Fruit fly (Drosophila melanogaster) whole organism, embryonic: ENCODE measurements around the gene BckdhA.

ENCODE experiments used
- CG10959 ChIP-seq: fragments of 200-800 bp; sonication (Bioruptor generic); IDR thresholded peaks from 2 replicates; pipeline ENCODE4 v1.3.6; 2022; ENCODE audit warnings: missing biosample characterization, missing genetic modification characterization
- CG11093 ChIP-seq: fragments of 200-800 bp; sonication (Bioruptor generic); IDR thresholded peaks from 3 replicates; pipeline ENCODE4 v1.3.6; 2022; ENCODE audit warnings: missing biosample characterization, missing genetic modification characterization
- CG11695 ChIP-seq: fragments of 200-800 bp; sonication (Bioruptor generic); IDR thresholded peaks from 3 replicates; pipeline ENCODE4 v1.3.6; 2022; ENCODE audit warnings: missing biosample characterization, missing genetic modification characterization
- CG13296 ChIP-seq: fragments of 200-800 bp; sonication (Bioruptor generic); optimal IDR thresholded peaks from 3 replicates; lab custom pipeline; 2018; ENCODE audit warnings: missing biosample characterization, mild to moderate bottlenecking, missing genetic modification characterization
- CG17385 ChIP-seq: fragments of 200-800 bp; sonication (Bioruptor generic); optimal IDR thresholded peaks from 3 replicates; lab custom pipeline; 2018; ENCODE audit warnings: missing biosample characterization, mild to moderate bottlenecking, missing genetic modification characterization
- CG1832 ChIP-seq: fragments of 200-800 bp; sonication (Bioruptor generic); optimal IDR thresholded peaks from 2 replicates; lab custom pipeline; 2017; ENCODE audit warnings: missing biosample characterization, mild to moderate bottlenecking, missing genetic modification characterization, inconsistent platforms
- CG2129 ChIP-seq: fragments of 200-800 bp; sonication (Bioruptor generic); IDR thresholded peaks from 2 replicates; pipeline ENCODE4 v1.3.6; 2022; ENCODE audit warnings: missing biosample characterization, missing genetic modification characterization; ENCODE audit not compliant: partially characterized antibody
- CG31224 ChIP-seq: fragments of 200-800 bp; sonication (Bioruptor generic); IDR thresholded peaks from 2 replicates; pipeline ENCODE4 v1.3.6; 2022; ENCODE audit warnings: missing biosample characterization, missing genetic modification characterization
- CG3407 ChIP-seq: fragments of 200-800 bp; sonication (Bioruptor generic); optimal IDR thresholded peaks from 2 replicates; lab custom pipeline; 2018; ENCODE audit warnings: missing biosample characterization, mild to moderate bottlenecking, missing genetic modification characterization
- CG4360 ChIP-seq: fragments of 200-800 bp; sonication (Bioruptor generic); IDR thresholded peaks from 2 replicates; pipeline ENCODE4 v1.3.6; 2022; ENCODE audit warnings: missing biosample characterization, missing genetic modification characterization
- CG4404 ChIP-seq: fragments of 200-800 bp; sonication (Bioruptor generic); IDR thresholded peaks from 2 replicates; pipeline ENCODE4 v1.3.6; 2022; ENCODE audit warnings: missing biosample characterization, missing genetic modification characterization
- CG5180 ChIP-seq: fragments of 200-800 bp; sonication (Bioruptor generic); optimal IDR thresholded peaks from 3 replicates; lab custom pipeline; 2017; ENCODE audit warnings: missing biosample characterization, missing genetic modification characterization, mild to moderate bottlenecking, moderate library complexity, missing genetic modification reagents
- CG6175 ChIP-seq: fragments of 200-800 bp; sonication (Bioruptor generic); IDR thresholded peaks from 3 replicates; pipeline ENCODE4 v1.3.6; 2022; ENCODE audit warnings: missing biosample characterization, missing genetic modification characterization
- CG8359 ChIP-seq: fragments of 200-800 bp; sonication (Bioruptor generic); optimal IDR thresholded peaks from 2 replicates; lab custom pipeline; 2017; ENCODE audit warnings: missing biosample characterization, mild to moderate bottlenecking, missing genetic modification characterization, borderline replicate concordance
- CG9437 ChIP-seq: fragments of 200-800 bp; sonication (Bioruptor generic); optimal IDR thresholded peaks from 2 replicates; lab custom pipeline; 2018; ENCODE audit warnings: missing biosample characterization, mild to moderate bottlenecking, missing genetic modification characterization
- CHES-1-like ChIP-seq: fragments of 200-800 bp; sonication (Bioruptor generic); optimal IDR thresholded peaks from 2 replicates; lab custom pipeline; 2016; ENCODE audit warnings: missing biosample characterization, missing genetic modification characterization
- CkIIα-i1 ChIP-seq: fragments of 200-800 bp; sonication (Bioruptor generic); IDR thresholded peaks from 2 replicates; pipeline ENCODE4 v1.3.6; 2022; ENCODE audit warnings: missing biosample characterization, missing genetic modification characterization
- Dip2 ChIP-seq: fragments of 200-800 bp; sonication (Bioruptor generic); IDR thresholded peaks from 2 replicates; pipeline ENCODE4 v1.3.6; 2022; ENCODE audit warnings: missing biosample characterization, missing genetic modification characterization
- Drgx ChIP-seq: fragments of 200-800 bp; sonication (Bioruptor generic); IDR thresholded peaks from 2 replicates; pipeline ENCODE4 v1.3.6; 2022; ENCODE audit warnings: missing biosample characterization, missing genetic modification characterization
- Ets65A ChIP-seq: fragments of 200-800 bp; sonication (Bioruptor generic); peaks from one replicate; lab custom pipeline; 2016; ENCODE audit warnings: missing biosample characterization, missing genetic modification characterization
- Hr39 ChIP-seq: fragments of >200 bp; optimal IDR thresholded peaks from 2 replicates; lab custom pipeline; 2017
- Hr78 ChIP-seq, 2 experiments: fragments of 200-800 bp in 1 of 2; fragments of >200 bp in 1 of 2; sonication (Bioruptor generic) in 1 of 2; optimal IDR thresholded peaks; 2 replicates each; lab custom pipeline; 2017 to 2019; ENCODE audit warnings: missing biosample characterization in 2 of 2, missing genetic modification characterization in 2 of 2, mild to moderate bottlenecking in 1 of 2, moderate library complexity in 1 of 2
- Neu2 ChIP-seq: fragments of 200-800 bp; sonication (Bioruptor generic); optimal IDR thresholded peaks from 3 replicates; lab custom pipeline; 2016; ENCODE audit warnings: missing biosample characterization, missing genetic modification characterization, borderline replicate concordance
- TFAM ChIP-seq: fragments of 200-800 bp; sonication (Bioruptor generic); optimal IDR thresholded peaks from 2 replicates; lab custom pipeline; 2017; ENCODE audit warnings: missing biosample characterization, missing genetic modification characterization, inconsistent platforms
- Tbp ChIP-seq: fragments of >200 bp; optimal IDR thresholded peaks from 2 replicates; lab custom pipeline; 2018; ENCODE audit warnings: missing biosample characterization, missing genetic modification characterization
- Trl ChIP-seq, 3 experiments: fragments of >200 bp in 2 of 3; fragments of 200-800 bp in 1 of 3; sonication (Bioruptor generic) in 1 of 3; optimal IDR thresholded peaks; 2 replicates in 1 of 3; 3 replicates in 2 of 3; lab custom pipeline; 2016 to 2017; ENCODE audit warnings: missing biosample characterization in 1 of 3, missing genetic modification characterization in 1 of 3
- Xbp1 ChIP-seq: fragments of 200-800 bp; sonication (Bioruptor generic); optimal IDR thresholded peaks from 3 replicates; lab custom pipeline; 2016; ENCODE audit warnings: missing biosample characterization, mild to moderate bottlenecking, missing genetic modification characterization
- al ChIP-seq: fragments of 200-800 bp; sonication (Bioruptor generic); IDR thresholded peaks from 2 replicates; pipeline ENCODE4 v1.3.6; 2022; ENCODE audit warnings: missing biosample characterization, missing genetic modification characterization
- aop ChIP-seq: fragments of 200-800 bp; sonication (Bioruptor generic); IDR thresholded peaks from 2 replicates; pipeline ENCODE4 v1.3.6; 2022; ENCODE audit warnings: missing biosample characterization, missing genetic modification characterization
- bigmax ChIP-seq: fragments of 200-800 bp; sonication (Bioruptor generic); optimal IDR thresholded peaks from 2 replicates; lab custom pipeline; 2018; ENCODE audit warnings: missing biosample characterization, mild to moderate bottlenecking, missing genetic modification characterization
- btn ChIP-seq: fragments of 200-800 bp; sonication (Bioruptor generic); optimal IDR thresholded peaks from 2 replicates; lab custom pipeline; 2016; ENCODE audit warnings: missing biosample characterization, missing genetic modification characterization
- cas ChIP-seq: fragments of 200-800 bp; sonication (Bioruptor generic); IDR thresholded peaks from 2 replicates; pipeline ENCODE4 v1.3.6; 2022; ENCODE audit warnings: missing biosample characterization, missing genetic modification characterization
- caup ChIP-seq: fragments of 200-800 bp; sonication (Bioruptor generic); optimal IDR thresholded peaks from 3 replicates; lab custom pipeline; 2017; ENCODE audit warnings: missing biosample characterization, mild to moderate bottlenecking, missing genetic modification characterization, moderate library complexity; ENCODE audit not compliant: severe bottlenecking
- chinmo ChIP-seq: fragments of 200-800 bp; sonication (Bioruptor generic); IDR thresholded peaks from 4 replicates; pipeline ENCODE4 v1.3.6; 2022; ENCODE audit warnings: missing biosample characterization, missing genetic modification characterization; ENCODE audit not compliant: partially characterized antibody
- corto ChIP-seq: fragments of 200-800 bp; sonication (Bioruptor generic); optimal IDR thresholded peaks from 2 replicates; lab custom pipeline; 2016; ENCODE audit warnings: missing biosample characterization, mild to moderate bottlenecking, missing genetic modification characterization, moderate library complexity
- crc ChIP-seq: fragments of 200-800 bp; sonication (Bioruptor generic); optimal IDR thresholded peaks from 2 replicates; lab custom pipeline; 2016; ENCODE audit warnings: missing biosample characterization, missing genetic modification characterization
- dmrt11E ChIP-seq: fragments of 200-800 bp; sonication (Bioruptor generic); optimal IDR thresholded peaks from 3 replicates; lab custom pipeline; 2018; ENCODE audit warnings: missing biosample characterization, mild to moderate bottlenecking, missing genetic modification characterization, moderate library complexity
- ftz-f1 ChIP-seq: fragments of 200-800 bp; sonication (Bioruptor generic); optimal IDR thresholded peaks from 2 replicates; lab custom pipeline; 2016; ENCODE audit warnings: missing biosample characterization, missing genetic modification characterization
- hkb ChIP-seq, 2 experiments: fragments of 200-800 bp in 1 of 2; fragments of >200 bp in 1 of 2; sonication (Bioruptor generic) in 1 of 2; IDR thresholded peaks in 1 of 2; optimal IDR thresholded peaks in 1 of 2; 2 replicates each; pipeline versions ENCODE4 v1.3.6 to Lab custom; 2017 to 2022; ENCODE audit warnings: missing biosample characterization in 1 of 2, missing genetic modification characterization in 1 of 2
- lola ChIP-seq, 3 experiments: fragments of >200 bp in 2 of 3; fragments of 200-800 bp in 1 of 3; sonication (Bioruptor generic) in 1 of 3; optimal IDR thresholded peaks; 2 replicates each; lab custom pipeline; 2017 to 2019; ENCODE audit warnings: missing biosample characterization in 3 of 3, missing genetic modification characterization in 3 of 3, mild to moderate bottlenecking in 1 of 3, moderate library complexity in 1 of 3
- nom ChIP-seq: fragments of 200-800 bp; sonication (Bioruptor generic); optimal IDR thresholded peaks from 2 replicates; lab custom pipeline; 2017; ENCODE audit warnings: missing biosample characterization, missing genetic modification characterization, mild to moderate bottlenecking, moderate library complexity, missing genetic modification reagents
- p53 ChIP-seq: fragments of 200-800 bp; sonication (Bioruptor generic); optimal IDR thresholded peaks from 2 replicates; lab custom pipeline; 2016; ENCODE audit warnings: missing biosample characterization, missing genetic modification characterization
- rib ChIP-seq: fragments of 200-800 bp; sonication (Bioruptor generic); IDR thresholded peaks from 2 replicates; pipeline ENCODE4 v1.3.6; 2022; ENCODE audit warnings: missing biosample characterization, missing genetic modification characterization
- sqz ChIP-seq: fragments of 200-800 bp; sonication (Bioruptor generic); optimal IDR thresholded peaks from 3 replicates; lab custom pipeline; 2018; ENCODE audit warnings: missing biosample characterization, mild to moderate bottlenecking, missing genetic modification characterization
- sr ChIP-seq: fragments of 200-800 bp; sonication (Bioruptor generic); IDR thresholded peaks from 3 replicates; pipeline ENCODE4 v1.3.6; 2022; ENCODE audit warnings: missing biosample characterization, missing genetic modification characterization
- sug ChIP-seq: fragments of 200-800 bp; optimal IDR thresholded peaks from 2 replicates; lab custom pipeline; 2019; ENCODE audit warnings: missing biosample characterization, mild to moderate bottlenecking, missing genetic modification characterization, moderate library complexity
- trem ChIP-seq: fragments of 200-800 bp; optimal IDR thresholded peaks from 3 replicates; lab custom pipeline; 2019; ENCODE audit warnings: missing biosample characterization, mild to moderate bottlenecking, missing genetic modification characterization, moderate library complexity
- yki ChIP-seq: fragments of >200 bp; optimal IDR thresholded peaks from 3 replicates; lab custom pipeline; 2018

BckdhA gene

DNA sequence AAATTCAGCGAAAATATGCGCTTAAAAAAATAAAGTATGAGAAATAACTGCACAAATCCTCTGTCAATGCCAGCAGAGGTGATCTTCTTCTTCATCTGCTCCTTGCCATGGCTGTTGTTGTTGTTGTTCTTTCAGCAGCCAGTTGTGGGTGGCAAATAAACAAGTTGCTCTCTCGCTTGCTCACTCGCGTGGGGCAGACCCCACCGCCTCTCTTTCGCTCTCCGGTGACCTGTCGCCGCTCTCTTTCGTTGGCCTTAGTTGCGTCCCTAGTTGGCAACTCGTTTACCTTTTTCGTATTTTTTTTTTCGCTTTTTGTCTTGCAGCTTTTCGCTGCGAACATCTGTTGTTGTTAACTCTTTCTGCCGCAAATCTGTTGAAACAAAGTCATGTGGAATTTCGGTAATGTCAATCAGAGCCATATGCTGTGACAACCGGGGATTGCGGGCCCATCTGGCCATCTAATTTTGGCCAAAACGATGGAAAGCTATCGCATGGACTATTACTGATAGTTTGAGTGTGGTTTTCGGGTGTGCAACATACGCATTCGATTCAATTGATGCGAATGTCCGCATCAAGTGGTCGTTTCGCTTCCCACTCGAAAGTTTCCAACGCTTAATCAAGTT is 20.9 kb upstream of the BckdhA start:
- peak in 1 of 2 experiments; percentile 61 for TF ChIP-seq Hr78 (GFP tag; optimal IDR thresholded peaks at IDR 0.05; lab: Kevin White, UChicago)
- no peak for TF ChIP-seq caup (GFP tag; lab: Kevin White, UChicago)
- TF ChIP-seq hkb (optimal IDR thresholded peaks at IDR 0.05; lab: Kevin White, UChicago) = no peak
- 0 out of 2 replicates have a peak, but pooled peaks have one; percentile 10 for TF ChIP-seq hkb (GFP tag; IDR thresholded peaks at IDR 0.05; lab: Robert Waterston, UW)
- TF ChIP-seq nom (GFP tag; lab: Kevin White, UChicago) = peak; percentile 27
- peak; percentile 91; the same call in 2 of the 4 replicates for TF ChIP-seq chinmo (GFP tag; lab: Robert Waterston, UW)
- TF ChIP-seq sqz (GFP tag; lab: Kevin White, UChicago) = peak; percentile 11
- TF ChIP-seq cas = no peak
- no peak for TF ChIP-seq Neu2 (GFP tag; lab: Kevin White, UChicago)
- TF ChIP-seq CG4360 (GFP tag; lab: Robert Waterston, UW) = peak; percentile 69
- peak; percentile 52 for TF ChIP-seq ftz-f1 (GFP tag; lab: Kevin White, UChicago)
- TF ChIP-seq CG1832 (GFP tag; lab: Kevin White, UChicago) = no peak
- TF ChIP-seq Trl (optimal IDR thresholded peaks at IDR 0.05; lab: Kevin White, UChicago) = peak; percentile 78 to 91
- no peak for TF ChIP-seq Trl (GFP tag; optimal IDR thresholded peaks at IDR 0.05; lab: Kevin White, UChicago)
- TF ChIP-seq trem (tag; lab: Kevin White, UChicago) = no peak
- TF ChIP-seq Ets65A (GFP tag; lab: Kevin White, UChicago) = peak; percentile 55
- TF ChIP-seq rib (GFP tag; lab: Robert Waterston, UW) = no peak
- no peak for TF ChIP-seq CG31224 (GFP tag; lab: Robert Waterston, UW)
- no peak for TF ChIP-seq btn (GFP tag; lab: Kevin White, UChicago)
- TF ChIP-seq corto (GFP tag; lab: Kevin White, UChicago) = peak; percentile 9
- TF ChIP-seq CG17385 (GFP tag; lab: Kevin White, UChicago) = peak; percentile 47
- 0 out of 2 replicates have a peak, but pooled peaks have one; percentile 5 for TF ChIP-seq CG10959
- peak; percentile 74; the same call in 2 of the 3 replicates for TF ChIP-seq CG6175 (GFP tag; lab: Robert Waterston, UW)
- TF ChIP-seq CG4404 = no peak
- TF ChIP-seq p53 (GFP tag; lab: Kevin White, UChicago) = no peak
- peak; percentile 81 for TF ChIP-seq sr (GFP tag; lab: Robert Waterston, UW)
- TF ChIP-seq Drgx = 0 out of 2 replicates have a peak, but pooled peaks have one; percentile 9
- peak; percentile 57 for TF ChIP-seq yki (lab: Kevin White, UChicago)

DNA sequence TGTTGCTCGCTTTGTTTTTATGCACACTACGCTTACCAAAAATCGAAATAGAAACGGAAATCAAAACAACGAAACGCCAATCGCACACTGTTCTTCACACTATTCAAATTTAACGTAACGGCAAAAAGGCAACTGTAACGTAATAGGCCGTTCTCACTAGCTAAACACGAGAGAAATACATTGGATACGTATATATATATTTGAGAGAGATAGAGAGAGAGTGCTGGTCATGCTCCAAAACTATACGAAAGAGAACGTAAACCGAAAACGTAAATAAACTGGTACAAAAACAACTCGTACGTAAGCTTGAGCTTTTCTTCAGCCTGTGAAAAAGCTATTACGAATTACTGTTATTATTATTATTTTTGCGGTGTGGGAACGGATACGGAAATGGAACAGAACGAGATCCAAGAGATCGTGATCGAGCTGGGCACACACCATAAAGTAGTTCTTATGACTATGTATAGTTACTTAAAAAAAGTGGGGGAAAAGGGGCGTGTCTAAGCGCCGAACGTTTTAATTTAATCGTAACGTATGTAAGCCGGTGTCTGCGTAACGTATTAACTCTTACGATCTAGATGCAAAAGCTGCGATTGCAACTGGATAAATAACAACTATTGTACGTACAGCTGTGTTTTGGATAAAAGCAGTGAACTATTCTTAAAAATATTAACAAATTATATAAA is 11.9 kb upstream of the BckdhA start:
- TF ChIP-seq CG11093 (GFP tag; lab: Robert Waterston, UW) = no peak
- TF ChIP-seq CG3407 (GFP tag; lab: Kevin White, UChicago) = no peak
- TF ChIP-seq Dip2 (GFP tag; lab: Robert Waterston, UW) = no peak
- peak in 1 of 3 experiments; percentile 78 for TF ChIP-seq lola (GFP tag; optimal IDR thresholded peaks at IDR 0.05; lab: Kevin White, UChicago)
- TF ChIP-seq CG8359 = no peak
- no peak for TF ChIP-seq Tbp
- no peak for TF ChIP-seq sug
- peak; percentile 13 for TF ChIP-seq CG13296 (GFP tag; lab: Kevin White, UChicago)
- TF ChIP-seq Ets65A (GFP tag; lab: Kevin White, UChicago) = peak; percentile 36
- no peak for TF ChIP-seq CkIIα-i1 (GFP tag; lab: Robert Waterston, UW)
- TF ChIP-seq CG9437 (GFP tag; lab: Kevin White, UChicago) = peak; percentile 99
- no peak for TF ChIP-seq bigmax
- TF ChIP-seq CG5180 (GFP tag; lab: Kevin White, UChicago) = no peak
- no peak for TF ChIP-seq aop
- no peak for TF ChIP-seq CG2129
- no peak for TF ChIP-seq TFAM (GFP tag; lab: Kevin White, UChicago)
- no peak for TF ChIP-seq Hr39 (lab: Kevin White, UChicago)
- no peak for TF ChIP-seq crc (GFP tag; lab: Kevin White, UChicago)
- no peak for TF ChIP-seq dmrt11E (tag; lab: Kevin White, UChicago)
- no peak for TF ChIP-seq CHES-1-like (GFP tag; lab: Kevin White, UChicago)
- TF ChIP-seq CG11695 = 0 out of 3 replicates have a peak, but pooled peaks have one; percentile 6
- TF ChIP-seq Xbp1 (GFP tag; lab: Kevin White, UChicago) = no peak
- no peak for TF ChIP-seq al
